Worm (Caenorhabditis elegans) whole organism, young adult: ENCODE data around the gene vha-2.

Experiments
- B0019.2 ChIP-seq: fragments of 200-800 bp; sonication (Bioruptor generic); conservative IDR thresholded peaks from 2 replicates; pipeline ENCODE4 v1.3.6; 2022; ENCODE audit warnings: missing genetic modification reagents, missing genetic modification characterization, missing compliant biosample characterization
- D2030.7 ChIP-seq: fragments of 200-800 bp; sonication (Bioruptor generic); IDR thresholded peaks from 2 replicates; pipeline ENCODE4 v1.3.6; 2022; ENCODE audit warnings: missing genetic modification reagents, missing genetic modification characterization, missing compliant biosample characterization
- F33H1.4 ChIP-seq: fragments of 200-800 bp; sonication (Bioruptor generic); IDR thresholded peaks from 2 replicates; pipeline ENCODE4 v1.3.6; 2022; ENCODE audit warnings: missing genetic modification reagents, missing genetic modification characterization, missing compliant biosample characterization
- F39B2.1 ChIP-seq: fragments of 200-800 bp; sonication (Bioruptor generic); IDR thresholded peaks from 2 replicates; pipeline ENCODE4 v1.3.6; 2022; ENCODE audit warnings: missing genetic modification reagents, missing genetic modification characterization, missing compliant biosample characterization
- F52B5.7 ChIP-seq: sonication (generic microtip); optimal IDR thresholded peaks from 2 replicates; lab custom pipeline; 2016; ENCODE audit warnings: mild to moderate bottlenecking, missing genetic modification characterization, missing compliant biosample characterization
- F57A8.1 ChIP-seq: fragments of 200-800 bp; sonication (Bioruptor generic); optimal IDR thresholded peaks from 2 replicates; lab custom pipeline; 2018; ENCODE audit warnings: mild to moderate bottlenecking, missing genetic modification characterization, moderate library complexity, missing compliant biosample characterization
- F57C9.4 ChIP-seq: sonication (generic microtip); optimal IDR thresholded peaks from 2 replicates; lab custom pipeline; 2017; ENCODE audit warnings: mild to moderate bottlenecking, missing genetic modification characterization, missing compliant biosample characterization
- T26A5.8 ChIP-seq: sonication (generic microtip); optimal IDR thresholded peaks from 2 replicates; lab custom pipeline; 2016; ENCODE audit warnings: missing genetic modification characterization, missing compliant biosample characterization
- Y53F4B.3 ChIP-seq: fragments of 200-800 bp; sonication (Bioruptor generic); IDR thresholded peaks from 2 replicates; pipeline ENCODE4 v1.3.6; 2022; ENCODE audit warnings: missing genetic modification reagents, missing genetic modification characterization, missing compliant biosample characterization
- Y53G8AR.9 ChIP-seq: fragments of 200-800 bp; sonication (Bioruptor generic); conservative IDR thresholded peaks from 2 replicates; pipeline ENCODE4 v1.3.6; 2022; ENCODE audit warnings: missing genetic modification reagents, missing genetic modification characterization, missing compliant biosample characterization
- Y95B8A.8 ChIP-seq: fragments of 200-800 bp; sonication (Bioruptor generic); IDR thresholded peaks from 2 replicates; pipeline ENCODE4 v1.3.6; 2022; ENCODE audit warnings: missing genetic modification reagents, missing genetic modification characterization, missing compliant biosample characterization
- ZK185.1 ChIP-seq: sonication (generic microtip); optimal IDR thresholded peaks from 2 replicates; lab custom pipeline; 2016; ENCODE audit warnings: mild to moderate bottlenecking, missing genetic modification characterization, missing compliant biosample characterization; ENCODE audit not compliant: poor library complexity, severe bottlenecking
- akir-1 ChIP-seq: fragments of 200-800 bp; sonication (Bioruptor generic); optimal IDR thresholded peaks from 2 replicates; lab custom pipeline; 2018; ENCODE audit warnings: mild to moderate bottlenecking, missing genetic modification characterization, moderate library complexity, missing compliant biosample characterization
- ama-1 ChIP-seq, 3 experiments: fragments of 150-350 bp in 1 of 3; sonication (generic microtip) in 2 of 3; optimal IDR thresholded peaks; 2 replicates each; lab custom pipeline; 2014 to 2018; ENCODE audit warnings: missing biosample characterization in 2 of 3, missing genetic modification characterization in 2 of 3, missing genetic modification reagents in 2 of 3
- aptf-3 ChIP-seq: fragments of 200-800 bp; sonication (Bioruptor generic); IDR thresholded peaks from 2 replicates; pipeline ENCODE4 v1.3.6; 2022; ENCODE audit warnings: missing genetic modification characterization, missing compliant biosample characterization
- attf-5 ChIP-seq: fragments of 200-800 bp; sonication (Bioruptor generic); optimal IDR thresholded peaks from 2 replicates; lab custom pipeline; 2018; ENCODE audit warnings: mild to moderate bottlenecking, missing genetic modification characterization, missing compliant biosample characterization
- bed-1 ChIP-seq: fragments of 200-800 bp; sonication (Bioruptor generic); IDR thresholded peaks from 2 replicates; pipeline ENCODE4 v1.3.6; 2022; ENCODE audit warnings: missing genetic modification reagents, missing genetic modification characterization, missing compliant biosample characterization
- bed-2 ChIP-seq: fragments of 200-800 bp; sonication (Bioruptor generic); IDR thresholded peaks from 2 replicates; pipeline ENCODE4 v1.3.6; 2022; ENCODE audit warnings: missing genetic modification reagents, missing genetic modification characterization, missing compliant biosample characterization
- ccch-3 ChIP-seq: fragments of 200-800 bp; sonication (Bioruptor generic); optimal IDR thresholded peaks from 2 replicates; lab custom pipeline; 2018; ENCODE audit warnings: mild to moderate bottlenecking, missing genetic modification characterization, missing compliant biosample characterization
- cebp-1 ChIP-seq, 2 experiments: fragments of 200-800 bp in 1 of 2; sonication (Bioruptor generic) in 1 of 2; sonication (generic microtip) in 1 of 2; IDR thresholded peaks in 1 of 2; optimal IDR thresholded peaks in 1 of 2; 2 replicates each; pipeline versions ENCODE4 v1.3.6 to Lab custom; 2017 to 2022; ENCODE audit warnings: missing compliant biosample characterization in 2 of 2, missing genetic modification characterization in 2 of 2, mild to moderate bottlenecking in 1 of 2, missing genetic modification reagents in 1 of 2, moderate library complexity in 1 of 2
- cebp-2 ChIP-seq: fragments of 200-800 bp; sonication (Bioruptor generic); IDR thresholded peaks from 2 replicates; pipeline ENCODE4 v1.3.6; 2022; ENCODE audit warnings: missing genetic modification characterization, missing compliant biosample characterization
- ceh-27 ChIP-seq: fragments of 200-800 bp; sonication (Bioruptor generic); optimal IDR thresholded peaks from 2 replicates; lab custom pipeline; 2018; ENCODE audit warnings: mild to moderate bottlenecking, missing genetic modification characterization, moderate library complexity, missing compliant biosample characterization
- dox-1 ChIP-seq: fragments of 200-800 bp; sonication (Bioruptor generic); IDR thresholded peaks from 2 replicates; pipeline ENCODE4 v1.3.6; 2022; ENCODE audit warnings: missing genetic modification reagents, missing genetic modification characterization, missing compliant biosample characterization
- him-1 ChIP-seq: sonication (generic microtip); optimal IDR thresholded peaks from 2 replicates; lab custom pipeline; 2016; ENCODE audit warnings: missing genotype, missing genetic modification reagents, missing genetic modification characterization, missing compliant biosample characterization
- hlh-12 ChIP-seq: sonication (generic microtip); optimal IDR thresholded peaks from 2 replicates; lab custom pipeline; 2016; ENCODE audit warnings: missing genetic modification characterization, missing compliant biosample characterization
- hmg-20 ChIP-seq: fragments of 200-800 bp; sonication (Bioruptor generic); IDR thresholded peaks from 2 replicates; pipeline ENCODE4 v1.3.6; 2022; ENCODE audit warnings: missing genetic modification reagents, missing genetic modification characterization, missing compliant biosample characterization
- hsf-1 ChIP-seq: fragments of 200-800 bp; sonication (Bioruptor generic); IDR thresholded peaks from 2 replicates; pipeline ENCODE4 v1.3.6; 2022; ENCODE audit warnings: missing genetic modification reagents, missing genetic modification characterization, missing compliant biosample characterization
- let-607 ChIP-seq, 2 experiments: fragments of 200-800 bp in 1 of 2; sonication (Bioruptor generic) in 1 of 2; sonication (generic microtip) in 1 of 2; optimal IDR thresholded peaks; 2 replicates each; lab custom pipeline; 2016 to 2018; ENCODE audit warnings: mild to moderate bottlenecking in 2 of 2, missing compliant biosample characterization in 2 of 2, missing genetic modification characterization in 2 of 2, moderate library complexity in 2 of 2, missing genotype in 1 of 2
- lin-35 ChIP-seq, 3 experiments: fragments of 150-350 bp in 2 of 3; sonication (generic microtip) in 1 of 3; optimal IDR thresholded peaks; 2 replicates each; lab custom pipeline; 2014 to 2018; ENCODE audit warnings: missing biosample characterization in 3 of 3, missing genetic modification characterization in 3 of 3, missing genetic modification reagents in 3 of 3
- lin-54 ChIP-seq: fragments of 200-800 bp; sonication (Bioruptor generic); optimal IDR thresholded peaks from 2 replicates; lab custom pipeline; 2018; ENCODE audit warnings: mild to moderate bottlenecking, missing genetic modification characterization, missing compliant biosample characterization
- lsl-1 ChIP-seq: fragments of 200-800 bp; sonication (Bioruptor generic); optimal IDR thresholded peaks from 2 replicates; lab custom pipeline; 2018; ENCODE audit warnings: mild to moderate bottlenecking, missing genetic modification characterization, moderate library complexity, missing compliant biosample characterization
- lsy-27 ChIP-seq: sonication (generic microtip); optimal IDR thresholded peaks from 2 replicates; lab custom pipeline; 2017; ENCODE audit warnings: missing genetic modification characterization, mild to moderate bottlenecking, missing compliant biosample characterization, antibody characterized with exemption, missing genotype, borderline replicate concordance; ENCODE audit not compliant: insufficient read depth
- madf-3 ChIP-seq: fragments of 200-800 bp; sonication (Bioruptor generic); IDR thresholded peaks from 2 replicates; pipeline ENCODE4 v1.3.6; 2022; ENCODE audit warnings: missing genetic modification reagents, missing genetic modification characterization, missing compliant biosample characterization
- madf-8 ChIP-seq: fragments of 200-800 bp; sonication (Bioruptor generic); conservative IDR thresholded peaks from 2 replicates; pipeline ENCODE4 v1.3.6; 2022; ENCODE audit warnings: missing genetic modification reagents, missing genetic modification characterization, missing compliant biosample characterization
- mes-4 ChIP-seq: sonication (generic microtip); optimal IDR thresholded peaks from 2 replicates; lab custom pipeline; 2016; ENCODE audit warnings: missing genotype, missing genetic modification characterization, missing compliant biosample characterization
- mxl-1 ChIP-seq: sonication (generic microtip); optimal IDR thresholded peaks from 2 replicates; lab custom pipeline; 2016; ENCODE audit warnings: missing genetic modification characterization, missing compliant biosample characterization
- nfyb-1 ChIP-seq: fragments of 200-800 bp; sonication (Bioruptor generic); IDR thresholded peaks from 2 replicates; pipeline ENCODE4 v1.3.6; 2022; ENCODE audit warnings: missing genetic modification reagents, missing genetic modification characterization, missing compliant biosample characterization
- nhr-120 ChIP-seq: fragments of 200-800 bp; sonication (Bioruptor generic); IDR thresholded peaks from 2 replicates; pipeline ENCODE4 v1.3.6; 2022; ENCODE audit warnings: missing genetic modification characterization, missing compliant biosample characterization
- rcor-1 ChIP-seq: fragments of 200-800 bp; sonication (Bioruptor generic); IDR thresholded peaks from 2 replicates; pipeline ENCODE4 v1.3.6; 2022; ENCODE audit warnings: missing genetic modification reagents, missing genetic modification characterization, missing compliant biosample characterization
- rec-8 ChIP-seq, 2 experiments: sonication (generic microtip); optimal IDR thresholded peaks; 2 replicates each; lab custom pipeline; 2016; ENCODE audit warnings: mild to moderate bottlenecking in 2 of 2, missing genetic modification characterization in 2 of 2, missing genetic modification reagents in 2 of 2, missing genotype in 2 of 2, missing biosample characterization in 1 of 2, missing compliant biosample characterization in 1 of 2, moderate library complexity in 1 of 2
- repo-1 ChIP-seq: sonication (generic microtip); optimal IDR thresholded peaks from 2 replicates; lab custom pipeline; 2017; ENCODE audit warnings: mild to moderate bottlenecking, missing genetic modification characterization, missing compliant biosample characterization
- tlf-1 ChIP-seq: fragments of 200-800 bp; sonication (Bioruptor generic); optimal IDR thresholded peaks from 2 replicates; lab custom pipeline; 2018; ENCODE audit warnings: mild to moderate bottlenecking, missing genetic modification characterization, missing compliant biosample characterization
- unc-130 ChIP-seq: sonication (generic microtip); optimal IDR thresholded peaks from 2 replicates; lab custom pipeline; 2016; ENCODE audit warnings: missing genetic modification reagents, missing genetic modification characterization, missing compliant biosample characterization
- unc-62 ChIP-seq: fragments of 150-350 bp; optimal IDR thresholded peaks from 2 replicates; lab custom pipeline; 2014; ENCODE audit warnings: missing biosample characterization, missing genetic modification reagents, missing genetic modification characterization
- ztf-22 ChIP-seq: fragments of 200-800 bp; sonication (Bioruptor generic); optimal IDR thresholded peaks from 2 replicates; lab custom pipeline; 2018; ENCODE audit warnings: mild to moderate bottlenecking, missing genetic modification characterization, moderate library complexity, missing compliant biosample characterization
- ztf-3 ChIP-seq: fragments of 200-800 bp; sonication (Bioruptor generic); optimal IDR thresholded peaks from 2 replicates; lab custom pipeline; 2018; ENCODE audit warnings: mild to moderate bottlenecking, missing genetic modification characterization, missing compliant biosample characterization

vha-2 gene

DNA sequence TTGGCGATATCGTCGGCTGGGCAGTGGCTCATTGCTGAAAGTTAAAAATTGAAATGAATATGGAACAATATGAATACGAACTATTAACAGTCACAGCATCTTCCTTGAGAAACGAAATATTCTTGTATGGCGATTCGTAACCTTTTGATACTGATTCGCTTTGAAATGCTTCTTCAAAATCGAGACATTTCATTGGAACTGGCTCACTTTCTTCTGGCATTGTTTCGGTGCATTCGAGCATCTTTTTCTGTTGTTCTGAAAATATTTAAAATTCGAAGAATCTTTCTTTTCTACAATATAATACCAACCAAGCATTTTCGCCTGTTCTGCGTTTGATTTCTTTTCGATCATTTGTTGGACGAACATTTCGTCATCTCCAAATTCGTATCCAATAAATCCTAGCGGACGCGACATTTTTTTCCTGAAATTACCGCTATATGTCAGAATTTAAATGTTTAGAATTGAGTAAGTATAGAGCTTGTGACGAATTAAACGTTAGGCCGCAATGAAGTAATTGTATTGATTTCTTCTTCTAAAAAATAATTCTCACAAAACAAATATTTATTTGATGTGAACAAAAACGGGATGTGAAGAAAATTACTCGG lies 42.5 kb downstream of the vha-2 start, which contains the start of gene lin-52 (continued):
- TF ChIP-seq F57C9.4 (tag; lab: Kevin White, UChicago): no peak
- no peak for TF ChIP-seq dox-1 (GFP tag; lab: Robert Waterston, UW)
- no peak for TF ChIP-seq B0019.2 (GFP tag; lab: Robert Waterston, UW)
- no peak for TF ChIP-seq attf-5 (GFP tag; lab: Kevin White, UChicago)
- peak; percentile 29 for TF ChIP-seq lin-54
- TF ChIP-seq ama-1 (optimal IDR thresholded peaks at IDR 0.05; lab: Kevin White, UChicago): peak; percentile 79
- TF ChIP-seq ama-1 (GFP tag; optimal IDR thresholded peaks at IDR 0.05; lab: Kevin White, UChicago): peak in 1 of 2 experiments; percentile 8
- TF ChIP-seq hlh-12 (tag; lab: Kevin White, UChicago): no peak
- TF ChIP-seq nhr-120: 0 out of 2 replicates have a peak, but pooled peaks have one; percentile 34
- no peak for TF ChIP-seq mes-4 (tag; lab: Kevin White, UChicago)
- TF ChIP-seq Y53F4B.3 (GFP tag; lab: Robert Waterston, UW): no peak
- no peak for TF ChIP-seq rec-8 (tag; optimal IDR thresholded peaks at IDR 0.05; lab: Kevin White, UChicago)
- TF ChIP-seq ZK185.1 (tag; lab: Kevin White, UChicago): peak; percentile 69
- 0 out of 2 replicates have a peak, but pooled peaks have one; percentile 60 for TF ChIP-seq F39B2.1 (GFP tag; lab: Robert Waterston, UW)
- TF ChIP-seq hmg-20 (GFP tag; lab: Robert Waterston, UW): no peak
- TF ChIP-seq F33H1.4 (GFP tag; lab: Robert Waterston, UW): no peak
- peak; percentile 9 for TF ChIP-seq him-1 (tag; lab: Kevin White, UChicago)
- no peak for TF ChIP-seq ztf-3 (GFP tag; lab: Kevin White, UChicago)
- TF ChIP-seq F57A8.1 (GFP tag; lab: Kevin White, UChicago): no peak
- no peak for TF ChIP-seq akir-1 (GFP tag; lab: Kevin White, UChicago)
- peak; percentile 90; the same call in 1 of the 2 replicates for TF ChIP-seq Y53G8AR.9 (GFP tag; lab: Robert Waterston, UW)
- TF ChIP-seq unc-62: no peak
- no peak for TF ChIP-seq ccch-3 (GFP tag; lab: Kevin White, UChicago)
- TF ChIP-seq Y95B8A.8: peak; percentile 52; the same call in 1 of the 2 replicates
- no peak for TF ChIP-seq ceh-27 (GFP tag; lab: Kevin White, UChicago)
- TF ChIP-seq lsl-1 (GFP tag; lab: Kevin White, UChicago): no peak
- TF ChIP-seq cebp-2 (GFP tag; lab: Robert Waterston, UW): no peak
- no peak for TF ChIP-seq D2030.7 (GFP tag; lab: Robert Waterston, UW)
- no peak for TF ChIP-seq bed-1 (GFP tag; lab: Robert Waterston, UW)
- peak; percentile 49; the same call in 1 of the 2 replicates for TF ChIP-seq madf-3 (GFP tag; lab: Robert Waterston, UW)
- TF ChIP-seq tlf-1: peak; percentile 82
- TF ChIP-seq nfyb-1 (GFP tag; lab: Robert Waterston, UW): 0 out of 2 replicates have a peak, but pooled peaks have one; percentile 58
- peak in 1 of 2 experiments; percentile 11 for TF ChIP-seq let-607 (tag; optimal IDR thresholded peaks at IDR 0.05; lab: Kevin White, UChicago)
- peak in 1 of 3 experiments; percentile 47 for TF ChIP-seq lin-35 (GFP tag; optimal IDR thresholded peaks at IDR 0.05; lab: Kevin White, UChicago)
- no peak for TF ChIP-seq unc-130
- TF ChIP-seq lsy-27 (tag; lab: Kevin White, UChicago): no peak
- TF ChIP-seq rcor-1 (GFP tag; lab: Robert Waterston, UW): peak; percentile 18; the same call in 1 of the 2 replicates
- peak; percentile 83 for TF ChIP-seq repo-1
- no peak for TF ChIP-seq aptf-3
- no peak for TF ChIP-seq ztf-22 (GFP tag; lab: Kevin White, UChicago)
- no peak for TF ChIP-seq T26A5.8 (tag; lab: Kevin White, UChicago)
- TF ChIP-seq F52B5.7 (tag; lab: Kevin White, UChicago): no peak
- TF ChIP-seq bed-2 (GFP tag; lab: Robert Waterston, UW): no peak
- peak; percentile 71; the same call in 1 of the 2 replicates for TF ChIP-seq hsf-1 (GFP tag; lab: Robert Waterston, UW)
- no peak for TF ChIP-seq mxl-1 (tag; lab: Kevin White, UChicago)
- TF ChIP-seq madf-8 (GFP tag; lab: Robert Waterston, UW): no peak
- TF ChIP-seq cebp-1 (GFP tag; IDR thresholded peaks at IDR 0.05; lab: Robert Waterston, UW): 0 out of 2 replicates have a peak, but pooled peaks have one; percentile 24
- TF ChIP-seq cebp-1 (tag; optimal IDR thresholded peaks at IDR 0.05; lab: Kevin White, UChicago): peak; percentile 71
